Fruit fly (Drosophila melanogaster) Kc167 (cell line): ENCODE data around the gene Tsp2A.

ENCODE experiments used
- Myc ChIP-seq: fragments of >200 bp; optimal IDR thresholded peaks from 2 replicates; lab custom pipeline; 2017; ENCODE audit warnings: missing external identifiers
- Sin3A ChIP-seq: fragments of >200 bp; optimal IDR thresholded peaks from 2 replicates; lab custom pipeline; 2018; ENCODE audit warnings: missing external identifiers
- h ChIP-seq: fragments of >200 bp; optimal IDR thresholded peaks from 3 replicates; lab custom pipeline; 2018; ENCODE audit warnings: missing external identifiers
- insv ChIP-seq: fragments of >200 bp; optimal IDR thresholded peaks from 3 replicates; lab custom pipeline; 2018; ENCODE audit warnings: missing external identifiers
- psq ChIP-seq: fragments of >200 bp; optimal IDR thresholded peaks from 2 replicates; lab custom pipeline; 2017; ENCODE audit warnings: missing external identifiers
- ttk ChIP-seq: sonication (Bioruptor generic); optimal IDR thresholded peaks from 2 replicates; lab custom pipeline; 2017; ENCODE audit warnings: missing external identifiers

dm6 chrX:1346256-1346655 lies at the start of gene Tsp2A:
- TF ChIP-seq psq (lab: Kevin White, UChicago), result no peak
- no peak for TF ChIP-seq Myc (lab: Kevin White, UChicago)
- TF ChIP-seq h, result no peak
- TF ChIP-seq ttk, result no peak
- no peak for TF ChIP-seq Sin3A
- no peak for TF ChIP-seq insv
